Fruit fly (Drosophila melanogaster): ENCODE results near the gene cass.
A peak's percentile ranks its signal among the peaks of the same experiment; 100 is the strongest.

DNA sequence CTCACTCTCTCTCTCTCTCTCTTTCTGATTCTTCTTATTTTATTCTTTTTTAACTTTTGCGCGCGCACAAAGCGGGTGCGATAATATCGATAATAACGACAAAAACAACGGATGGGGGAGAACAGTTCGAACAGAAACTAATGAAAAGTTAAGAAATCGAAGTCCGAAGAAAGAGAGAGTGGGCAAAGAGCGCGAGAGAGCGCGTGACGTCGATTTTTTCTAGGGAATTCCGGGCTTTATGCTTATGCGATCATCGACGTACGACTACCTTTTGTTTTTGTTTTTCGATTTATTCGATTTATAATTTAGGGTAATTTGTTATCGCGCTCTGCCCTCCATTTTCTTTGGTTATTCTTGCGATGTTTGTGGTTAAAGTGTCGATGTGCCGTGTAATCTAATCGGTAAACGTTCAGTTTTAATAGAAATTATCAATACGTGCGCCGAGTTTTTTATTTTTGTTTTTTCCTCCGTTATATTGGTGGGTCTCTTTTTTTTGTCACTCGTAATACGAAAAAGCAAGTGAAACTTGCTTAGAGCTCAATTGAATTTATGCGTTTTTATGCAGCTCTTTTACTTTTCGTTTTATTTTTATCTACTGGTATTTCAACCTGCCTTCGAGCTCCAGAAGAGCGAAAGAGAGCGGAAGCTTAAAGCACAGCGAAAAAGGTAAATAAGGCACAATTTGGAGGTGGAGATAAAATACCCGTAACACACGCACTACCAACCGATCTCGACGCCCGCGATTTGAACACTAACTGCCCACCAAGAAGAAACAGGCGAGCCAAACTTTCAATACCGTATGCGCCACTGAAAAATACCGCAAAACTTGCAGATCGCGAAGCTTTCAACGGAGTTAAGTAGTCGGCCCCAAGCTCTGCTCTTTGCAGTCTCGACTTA, 27.8 kb downstream of the cass start, which contains the start of gene dl:
- peak; percentile 33 for TF ChIP-seq CrebA (GFP tag; optimal IDR thresholded peaks at IDR 0.05; ENCODE audit: borderline replicate concordance)
- peak; percentile 83 for TF ChIP-seq h (GFP tag; optimal IDR thresholded peaks at IDR 0.05)
- TF ChIP-seq Abd-B (GFP tag; optimal IDR thresholded peaks at IDR 0.05), result no peak
- TF ChIP-seq usp (GFP tag; optimal IDR thresholded peaks at IDR 0.05), result no peak
- no peak for TF ChIP-seq CG9705 (GFP tag; optimal IDR thresholded peaks at IDR 0.05)
- peak; percentile 46 for TF ChIP-seq fru (GFP tag; optimal IDR thresholded peaks at IDR 0.05)
